Worm (Caenorhabditis elegans) whole organism, late embryonic: ENCODE measurements around the gene F07A11.1.

ENCODE experiments used
- K02D7.2 ChIP-seq: sonication (generic microtip); optimal IDR thresholded peaks from 2 replicates; lab custom pipeline; 2017; ENCODE audit warnings: mild to moderate bottlenecking, missing genetic modification characterization, missing compliant biosample characterization
- ahr-1 ChIP-seq: sonication (generic microtip); optimal IDR thresholded peaks from 2 replicates; lab custom pipeline; 2016; ENCODE audit warnings: missing genetic modification characterization, missing compliant biosample characterization
- ama-1 ChIP-seq: fragments of 150-350 bp; optimal IDR thresholded peaks from 2 replicates; lab custom pipeline; 2014
- ceh-18 ChIP-seq: sonication (generic microtip); optimal IDR thresholded peaks from 2 replicates; lab custom pipeline; 2016; ENCODE audit warnings: missing genetic modification characterization, missing compliant biosample characterization
- ceh-24 ChIP-seq: sonication (generic microtip); optimal IDR thresholded peaks from 2 replicates; lab custom pipeline; 2016; ENCODE audit warnings: mild to moderate bottlenecking, missing genetic modification characterization, missing compliant biosample characterization
- ceh-30 ChIP-seq: fragments of 150-350 bp; optimal IDR thresholded peaks from 2 replicates; lab custom pipeline; 2014; ENCODE audit warnings: missing biosample characterization, missing genetic modification characterization
- ceh-31 ChIP-seq: sonication (generic microtip); optimal IDR thresholded peaks from 2 replicates; lab custom pipeline; 2016; ENCODE audit warnings: missing genetic modification characterization, missing compliant biosample characterization
- ceh-34 ChIP-seq: sonication (generic microtip); optimal IDR thresholded peaks from 2 replicates; lab custom pipeline; 2016; ENCODE audit warnings: mild to moderate bottlenecking, missing genetic modification characterization, missing compliant biosample characterization
- ceh-48 ChIP-seq: sonication (generic microtip); optimal IDR thresholded peaks from 2 replicates; lab custom pipeline; 2016; ENCODE audit warnings: missing genetic modification characterization, inconsistent platforms, missing compliant biosample characterization
- ceh-6 ChIP-seq: fragments of 200-800 bp; sonication (Bioruptor generic); optimal IDR thresholded peaks from 2 replicates; lab custom pipeline; 2018; ENCODE audit warnings: mild to moderate bottlenecking, missing genetic modification characterization, missing compliant biosample characterization
- che-1 ChIP-seq: sonication (generic microtip); optimal IDR thresholded peaks from 2 replicates; lab custom pipeline; 2016; ENCODE audit warnings: mild to moderate bottlenecking, missing genetic modification characterization, missing compliant biosample characterization
- dmd-4 ChIP-seq: sonication (generic microtip); optimal IDR thresholded peaks from 2 replicates; lab custom pipeline; 2016; ENCODE audit warnings: borderline replicate concordance, missing genetic modification characterization, missing compliant biosample characterization
- ets-4 ChIP-seq: sonication (generic microtip); optimal IDR thresholded peaks from 2 replicates; lab custom pipeline; 2016; ENCODE audit warnings: missing genetic modification characterization, missing compliant biosample characterization
- fax-1 ChIP-seq: sonication (generic microtip); optimal IDR thresholded peaks from 2 replicates; lab custom pipeline; 2016; ENCODE audit warnings: missing genotype, missing genetic modification characterization, missing compliant biosample characterization
- fkh-10 ChIP-seq: fragments of 150-350 bp; optimal IDR thresholded peaks from 2 replicates; lab custom pipeline; 2014; ENCODE audit warnings: missing biosample characterization, missing genetic modification reagents, missing genetic modification characterization
- hlh-13 ChIP-seq: fragments of 200-800 bp; sonication (Bioruptor generic); optimal IDR thresholded peaks from 2 replicates; lab custom pipeline; 2018; ENCODE audit warnings: mild to moderate bottlenecking, missing genetic modification characterization, missing compliant biosample characterization
- hlh-15 ChIP-seq: sonication (generic microtip); optimal IDR thresholded peaks from 2 replicates; lab custom pipeline; 2016; ENCODE audit warnings: missing genetic modification characterization, missing compliant biosample characterization
- hlh-30 ChIP-seq: sonication (generic microtip); optimal IDR thresholded peaks from 2 replicates; lab custom pipeline; 2017; ENCODE audit warnings: antibody characterized with exemption, missing genetic modification characterization, missing compliant biosample characterization; ENCODE audit not compliant: insufficient read depth
- hlh-6 ChIP-seq: sonication (generic microtip); optimal IDR thresholded peaks from 2 replicates; lab custom pipeline; 2016; ENCODE audit warnings: missing genotype, missing genetic modification characterization, missing compliant biosample characterization
- hlh-8 ChIP-seq: sonication (generic microtip); optimal IDR thresholded peaks from 2 replicates; lab custom pipeline; 2016; ENCODE audit warnings: missing genotype, missing genetic modification characterization, missing compliant biosample characterization
- mec-3 ChIP-seq: sonication (generic microtip); optimal IDR thresholded peaks from 2 replicates; lab custom pipeline; 2016; ENCODE audit warnings: borderline replicate concordance, missing genetic modification characterization, missing compliant biosample characterization
- nhr-232 ChIP-seq: sonication (generic microtip); optimal IDR thresholded peaks from 2 replicates; lab custom pipeline; 2016; ENCODE audit warnings: missing genetic modification characterization, missing compliant biosample characterization
- pag-3 ChIP-seq: sonication (generic microtip); optimal IDR thresholded peaks from 2 replicates; lab custom pipeline; 2016; ENCODE audit warnings: missing compliant biosample characterization, missing genetic modification characterization, borderline replicate concordance
- pax-1 ChIP-seq: fragments of 150-350 bp; optimal IDR thresholded peaks from 2 replicates; lab custom pipeline; 2014; ENCODE audit warnings: missing biosample characterization, missing genetic modification characterization
- pha-4 ChIP-seq: fragments of 150-350 bp; optimal IDR thresholded peaks from 2 replicates; lab custom pipeline; 2018; ENCODE audit warnings: missing biosample characterization, missing genetic modification reagents, missing genetic modification characterization
- pros-1 ChIP-seq: fragments of 150-350 bp; optimal IDR thresholded peaks from 2 replicates; lab custom pipeline; 2014; ENCODE audit warnings: missing biosample characterization, missing genetic modification reagents, missing genetic modification characterization
- rnt-1 ChIP-seq: sonication (generic microtip); optimal IDR thresholded peaks from 2 replicates; lab custom pipeline; 2016; ENCODE audit warnings: missing genetic modification characterization, missing compliant biosample characterization
- sdc-2 ChIP-seq: sonication (generic microtip); optimal IDR thresholded peaks from 2 replicates; lab custom pipeline; 2016; ENCODE audit warnings: missing genotype, missing genetic modification characterization, missing compliant biosample characterization
- sox-4 ChIP-seq: sonication (generic microtip); optimal IDR thresholded peaks from 2 replicates; lab custom pipeline; 2017; ENCODE audit warnings: mild to moderate bottlenecking, missing genetic modification characterization, inconsistent platforms, missing compliant biosample characterization
- tbx-2 ChIP-seq: sonication (generic microtip); optimal IDR thresholded peaks from 2 replicates; lab custom pipeline; 2016; ENCODE audit warnings: missing genetic modification characterization, missing compliant biosample characterization
- tbx-7 ChIP-seq: sonication (generic microtip); optimal IDR thresholded peaks from 2 replicates; lab custom pipeline; 2016; ENCODE audit warnings: missing genotype, missing genetic modification characterization, missing compliant biosample characterization
- ttx-3 ChIP-seq: sonication (generic microtip); optimal IDR thresholded peaks from 2 replicates; lab custom pipeline; 2016; ENCODE audit warnings: missing genetic modification reagents, missing genetic modification characterization, missing compliant biosample characterization
- unc-86 ChIP-seq: sonication (generic microtip); optimal IDR thresholded peaks from 2 replicates; lab custom pipeline; 2016; ENCODE audit warnings: missing genetic modification characterization, missing compliant biosample characterization
- zip-5 ChIP-seq: sonication (generic microtip); optimal IDR thresholded peaks from 2 replicates; lab custom pipeline; 2016; ENCODE audit warnings: missing genetic modification characterization, missing compliant biosample characterization
- ztf-16 ChIP-seq: sonication (generic microtip); optimal IDR thresholded peaks from 2 replicates; lab custom pipeline; 2017; ENCODE audit warnings: missing genetic modification characterization, missing compliant biosample characterization

The F07A11.1 gene

DNA sequence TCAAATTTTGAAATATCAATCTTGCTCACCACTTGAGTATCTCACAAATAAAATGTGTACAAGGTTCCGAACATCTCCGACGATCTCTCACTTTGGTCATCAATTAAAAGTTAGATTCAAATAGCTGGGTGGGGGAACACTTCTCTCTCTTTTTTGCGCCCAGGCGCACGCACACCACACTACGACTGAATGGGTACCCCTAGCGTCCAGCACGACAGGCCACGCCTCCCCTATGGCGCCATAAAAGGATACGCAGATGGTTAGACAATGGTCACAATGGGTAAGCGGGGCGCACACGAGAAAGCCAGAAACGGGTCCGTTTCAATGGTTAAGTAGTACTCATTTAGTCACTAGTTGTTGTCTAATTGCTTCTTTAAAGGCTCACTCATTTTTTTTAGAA, 38.0 kb upstream of the F07A11.1 start:
- no peak for TF ChIP-seq pax-1 (tag; lab: Kevin White, UChicago)
- TF ChIP-seq mec-3 (tag; lab: Kevin White, UChicago), result no peak
- no peak for TF ChIP-seq ceh-34 (tag; lab: Kevin White, UChicago)
- TF ChIP-seq nhr-232 (tag; lab: Kevin White, UChicago), result no peak
- no peak for TF ChIP-seq rnt-1 (tag; lab: Kevin White, UChicago)
- TF ChIP-seq ets-4 (tag; lab: Kevin White, UChicago), result no peak
- no peak for TF ChIP-seq hlh-15 (tag; lab: Kevin White, UChicago)
- no peak for TF ChIP-seq tbx-2
- no peak for TF ChIP-seq hlh-13

DNA sequence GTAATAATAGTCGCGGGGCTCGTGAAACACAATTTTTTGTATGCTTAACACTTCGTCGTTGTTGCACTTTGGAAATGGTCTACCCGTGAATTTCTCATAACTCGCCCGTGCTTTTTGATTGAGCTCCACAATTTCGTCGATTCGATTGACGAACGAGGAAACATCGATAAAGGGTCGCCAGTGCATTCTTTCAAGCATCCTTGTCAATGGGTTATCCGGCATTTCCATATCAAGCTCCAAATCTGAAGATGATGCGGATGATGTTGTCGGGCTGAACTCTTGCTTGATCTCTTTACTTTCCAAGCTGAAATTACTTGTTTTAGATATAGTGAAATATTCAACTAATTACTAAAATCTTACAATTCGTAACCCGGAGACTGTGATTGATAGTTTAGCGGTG, 36.0 kb upstream of the F07A11.1 start:
- TF ChIP-seq ceh-18, result no peak
- TF ChIP-seq ceh-31 (tag; lab: Kevin White, UChicago), result no peak
- no peak for TF ChIP-seq ztf-16
- no peak for TF ChIP-seq fax-1 (tag; lab: Kevin White, UChicago)
- no peak for TF ChIP-seq hlh-15 (tag; lab: Kevin White, UChicago)
- no peak for TF ChIP-seq ceh-48
- TF ChIP-seq hlh-30 (tag; lab: Kevin White, UChicago), result no peak
- TF ChIP-seq pros-1 (tag; lab: Kevin White, UChicago), result no peak
- no peak for TF ChIP-seq tbx-2
- TF ChIP-seq hlh-8, result no peak
- TF ChIP-seq fkh-10 (GFP tag; lab: Kevin White, UChicago), result no peak
- TF ChIP-seq sox-4 (tag; lab: Kevin White, UChicago), result no peak
- no peak for TF ChIP-seq dmd-4 (tag; lab: Kevin White, UChicago)

DNA sequence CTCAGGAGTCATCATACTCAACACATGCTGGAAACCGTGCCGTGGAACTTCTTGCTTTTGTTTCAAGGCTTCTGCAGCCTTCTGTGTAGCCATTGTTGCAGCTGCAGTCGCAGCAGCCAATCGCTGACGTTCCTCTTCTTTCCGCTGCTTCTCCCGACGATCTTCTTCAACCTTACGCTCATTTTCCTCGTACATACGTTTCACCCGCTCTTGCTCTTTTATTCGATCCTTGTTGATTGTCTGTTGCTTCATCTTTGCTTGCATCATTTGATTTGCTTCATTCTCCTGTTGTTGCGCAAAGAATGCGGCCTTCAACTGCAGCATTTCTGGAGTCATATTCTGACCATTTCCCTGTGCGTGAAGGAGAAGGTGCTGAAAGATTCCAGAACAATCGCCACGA, 30.7 kb upstream of the F07A11.1 start:
- TF ChIP-seq ahr-1 (tag; lab: Kevin White, UChicago) (no peak), ceh-24 (tag; lab: Kevin White, UChicago) (no peak), unc-86 (no peak), ceh-30 (tag; lab: Kevin White, UChicago) (no peak), ttx-3 (no peak)

DNA sequence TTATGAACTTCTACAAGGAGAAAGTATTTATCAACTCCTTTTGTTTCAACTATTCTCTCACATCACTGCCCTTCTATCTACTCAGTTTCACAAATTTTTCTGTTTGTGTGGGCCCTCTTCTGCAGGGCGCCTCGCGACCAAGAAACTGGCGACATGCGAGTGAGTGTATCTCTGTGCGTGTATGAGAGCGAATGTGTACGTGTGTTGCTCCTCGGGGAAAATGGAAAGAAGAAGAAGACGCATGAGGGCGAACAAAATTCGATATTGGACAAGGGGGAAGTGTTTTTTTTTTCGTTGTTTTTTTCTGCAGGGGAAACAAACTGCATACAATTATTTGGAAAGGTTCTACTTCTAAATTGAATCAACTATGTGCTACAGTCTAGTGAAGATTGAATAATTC, 29.7 kb upstream of the F07A11.1 start:
- TF ChIP-seq hlh-15 (tag; lab: Kevin White, UChicago) (no peak), ama-1 (lab: Kevin White, UChicago) (no peak), che-1 (no peak), tbx-7 (no peak), tbx-2 (no peak), pag-3 (tag; lab: Kevin White, UChicago) (no peak), pax-1 (tag; lab: Kevin White, UChicago) (no peak), ceh-48 (no peak)

DNA sequence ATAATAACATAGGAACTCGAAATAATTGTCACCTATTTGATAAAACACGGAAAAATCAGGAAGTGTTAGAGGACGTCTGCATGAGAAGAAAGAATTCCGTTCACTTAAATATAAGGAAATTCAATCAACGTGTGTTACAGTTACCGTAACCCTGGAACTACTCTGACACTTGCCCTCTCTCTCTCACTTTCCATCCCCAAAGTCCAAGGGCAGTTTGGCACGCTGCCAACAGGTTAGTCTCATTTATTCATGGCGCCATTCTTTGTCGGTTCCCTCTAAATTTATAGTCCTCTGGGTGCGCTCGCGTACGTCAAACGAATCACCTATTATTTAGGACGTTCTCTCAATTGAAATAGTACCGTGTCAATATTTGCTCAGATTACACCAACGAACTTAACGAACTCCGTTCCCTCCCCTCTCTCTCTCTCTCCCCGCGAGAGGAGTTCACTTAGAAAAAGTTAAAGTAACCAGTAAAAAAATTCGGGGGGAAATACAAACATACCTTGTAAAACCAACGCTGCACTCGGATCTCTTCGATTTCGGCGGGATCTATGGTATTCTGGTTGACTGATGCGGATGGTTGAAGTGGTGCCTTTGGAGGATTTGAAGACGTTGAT, 28.8 kb upstream of the F07A11.1 start:
- TF ChIP-seq ceh-6 (GFP tag; lab: Kevin White, UChicago) (no peak), sox-4 (tag; lab: Kevin White, UChicago) (no peak), che-1 (no peak), ceh-30 (tag; lab: Kevin White, UChicago) (no peak), ceh-18 (no peak), hlh-6 (tag; lab: Kevin White, UChicago) (no peak), zip-5 (tag; lab: Kevin White, UChicago) (no peak), pha-4 (tag; lab: Kevin White, UChicago) (no peak), K02D7.2 (tag; lab: Kevin White, UChicago) (no peak), sdc-2 (no peak), ztf-16 (no peak), ceh-34 (tag; lab: Kevin White, UChicago) (no peak)
